Worm (Caenorhabditis elegans): Measurements from ENCODE around the gene puf-9.

DNA sequence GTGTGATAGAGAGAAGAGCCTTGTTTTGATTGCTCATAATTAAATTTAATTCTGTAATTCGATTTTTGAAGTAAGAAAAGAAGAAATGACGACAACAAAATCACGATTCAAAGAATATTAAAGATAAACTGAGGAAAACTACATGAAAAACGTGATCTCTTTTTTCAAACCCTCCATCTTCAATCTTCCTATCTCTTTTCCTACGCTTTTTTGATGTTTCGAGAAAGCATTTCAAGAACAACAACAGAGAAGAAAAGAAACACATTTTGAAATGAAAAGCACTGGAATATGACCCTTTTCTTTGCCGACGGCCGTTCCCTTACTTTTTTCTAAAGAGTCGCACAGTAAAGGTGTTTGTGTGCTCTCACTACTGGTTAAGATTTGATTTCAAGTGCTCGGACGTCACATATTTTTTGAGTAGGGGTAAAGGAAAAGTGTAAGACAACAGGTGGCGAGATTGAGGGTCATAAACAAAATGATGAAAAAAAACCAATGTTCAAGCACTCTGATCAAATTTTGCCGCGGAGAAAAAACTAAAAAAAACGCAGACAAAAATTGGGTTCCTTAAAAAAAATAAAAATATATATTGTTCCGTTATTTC is 35.4 kb upstream of the puf-9 start, which contains the start of gene F13D11.3:
- TF ChIP-seq snpc-4 (tag; optimal IDR thresholded peaks at IDR 0.05) (no peak), ceh-82 (tag; optimal IDR thresholded peaks at IDR 0.05) (no peak), zag-1 (tag; optimal IDR thresholded peaks at IDR 0.05) (no peak), ztf-11 (tag; optimal IDR thresholded peaks at IDR 0.05) (no peak), ztf-4 (tag; optimal IDR thresholded peaks at IDR 0.05) (no peak), lsy-2 (tag; optimal IDR thresholded peaks at IDR 0.05) (no peak), nhr-77 (tag; optimal IDR thresholded peaks at IDR 0.05) (no peak), skn-1 (tag; optimal IDR thresholded peaks at IDR 0.05) (no peak)
